Worm (Caenorhabditis elegans) whole organism, L2 larva: Measurements from ENCODE around the gene H37A05.4.
A peak's percentile ranks its signal among the peaks of the same experiment; 100 is the strongest.

Experiments
- C34F6.9 ChIP-seq: fragments of 150-350 bp; optimal IDR thresholded peaks from 2 replicates; lab custom pipeline; 2014; ENCODE audit warnings: missing biosample characterization, missing genetic modification characterization
- F13H6.1 ChIP-seq: sonication (generic microtip); optimal IDR thresholded peaks from 2 replicates; lab custom pipeline; 2016; ENCODE audit warnings: missing genetic modification characterization, missing compliant biosample characterization
- R02D3.7 ChIP-seq: fragments of 150-350 bp; optimal IDR thresholded peaks from 2 replicates; lab custom pipeline; 2014; ENCODE audit warnings: missing biosample characterization, missing genetic modification characterization
- Y55F3AM.14 ChIP-seq: fragments of 200-800 bp; sonication (Bioruptor generic); optimal IDR thresholded peaks from 2 replicates; lab custom pipeline; 2018; ENCODE audit warnings: mild to moderate bottlenecking, missing genetic modification characterization, missing compliant biosample characterization
- ZK546.5 ChIP-seq: sonication (generic microtip); optimal IDR thresholded peaks from 2 replicates; lab custom pipeline; 2017; ENCODE audit warnings: missing biosample characterization, missing genetic modification characterization
- alr-1 ChIP-seq: fragments of 150-350 bp; optimal IDR thresholded peaks from 2 replicates; lab custom pipeline; 2014; ENCODE audit warnings: missing biosample characterization, missing genetic modification characterization
- aly-2 ChIP-seq: fragments of 150-350 bp; optimal IDR thresholded peaks from 2 replicates; lab custom pipeline; 2014; ENCODE audit warnings: missing biosample characterization, missing genetic modification characterization
- ama-1 ChIP-seq: fragments of 150-350 bp; optimal IDR thresholded peaks from 2 replicates; lab custom pipeline; 2018; ENCODE audit warnings: inconsistent platforms
- blmp-1 ChIP-seq: sonication (generic microtip); optimal IDR thresholded peaks from 2 replicates; lab custom pipeline; 2017; ENCODE audit warnings: missing genetic modification characterization, mild to moderate bottlenecking, missing compliant biosample characterization, antibody characterized with exemption, moderate library complexity; ENCODE audit not compliant: insufficient read depth
- ceh-16 ChIP-seq: fragments of 150-350 bp; optimal IDR thresholded peaks from 2 replicates; lab custom pipeline; 2014; ENCODE audit warnings: missing biosample characterization, missing genetic modification characterization
- ceh-82 ChIP-seq: fragments of 150-350 bp; optimal IDR thresholded peaks from 2 replicates; lab custom pipeline; 2014; ENCODE audit warnings: missing biosample characterization, missing genetic modification characterization
- crh-2 ChIP-seq: sonication (generic microtip); optimal IDR thresholded peaks from 2 replicates; lab custom pipeline; 2017; ENCODE audit warnings: missing biosample characterization, missing genetic modification characterization
- dmd-4 ChIP-seq: sonication (generic microtip); optimal IDR thresholded peaks from 2 replicates; lab custom pipeline; 2017; ENCODE audit warnings: missing biosample characterization, missing genetic modification characterization
- egl-27 ChIP-seq: sonication (generic microtip); optimal IDR thresholded peaks from 3 replicates; lab custom pipeline; 2017; ENCODE audit warnings: missing biosample characterization, missing genetic modification reagents, missing genetic modification characterization
- elt-1 ChIP-seq: fragments of 150-350 bp; optimal IDR thresholded peaks from 2 replicates; lab custom pipeline; 2014; ENCODE audit warnings: missing biosample characterization, missing genetic modification characterization
- elt-3 ChIP-seq: sonication (generic microtip); optimal IDR thresholded peaks from 2 replicates; lab custom pipeline; 2017; ENCODE audit warnings: missing biosample characterization, missing genetic modification characterization
- fos-1 ChIP-seq: fragments of 150-350 bp; optimal IDR thresholded peaks from 2 replicates; lab custom pipeline; 2014; ENCODE audit warnings: missing biosample characterization, missing genetic modification characterization
- gmeb-1 ChIP-seq: fragments of 150-350 bp; optimal IDR thresholded peaks from 2 replicates; lab custom pipeline; 2014; ENCODE audit warnings: missing biosample characterization, missing genetic modification characterization
- lin-11 ChIP-seq: fragments of 150-350 bp; sonication (generic microtip); optimal IDR thresholded peaks from 2 replicates; lab custom pipeline; 2014; ENCODE audit warnings: missing biosample characterization, missing genetic modification characterization, inconsistent platforms, mixed read lengths
- lin-13 ChIP-seq: fragments of 150-350 bp; optimal IDR thresholded peaks from 2 replicates; lab custom pipeline; 2014; ENCODE audit warnings: missing biosample characterization, missing genetic modification reagents, missing genetic modification characterization
- lin-39 ChIP-seq: fragments of 150-350 bp; optimal IDR thresholded peaks from 2 replicates; lab custom pipeline; 2014; ENCODE audit warnings: missing biosample characterization, missing genetic modification reagents, missing genetic modification characterization
- lsy-2 ChIP-seq, 2 experiments: fragments of 150-350 bp in 1 of 2; sonication (generic microtip) in 1 of 2; optimal IDR thresholded peaks; 2 replicates each; lab custom pipeline; 2014 to 2017; ENCODE audit warnings: missing biosample characterization in 2 of 2, missing genetic modification characterization in 2 of 2
- mab-5 ChIP-seq: fragments of 150-350 bp; optimal IDR thresholded peaks from 2 replicates; lab custom pipeline; 2014; ENCODE audit warnings: missing biosample characterization, missing genetic modification characterization
- mbf-1 ChIP-seq: sonication (generic microtip); optimal IDR thresholded peaks from 2 replicates; lab custom pipeline; 2017; ENCODE audit warnings: missing biosample characterization, missing genetic modification characterization
- mdl-1 ChIP-seq, 2 experiments: fragments of 150-350 bp in 1 of 2; sonication (generic microtip) in 1 of 2; optimal IDR thresholded peaks; 2 replicates each; lab custom pipeline; 2017; ENCODE audit warnings: missing biosample characterization in 2 of 2, missing genetic modification characterization in 2 of 2
- nhr-10 ChIP-seq: sonication (generic microtip); optimal IDR thresholded peaks from 2 replicates; lab custom pipeline; 2017; ENCODE audit warnings: missing biosample characterization, missing genetic modification characterization
- nhr-11 ChIP-seq: fragments of 150-350 bp; optimal IDR thresholded peaks from 2 replicates; lab custom pipeline; 2014; ENCODE audit warnings: missing biosample characterization, missing genetic modification characterization
- nhr-12 ChIP-seq: fragments of 150-350 bp; optimal IDR thresholded peaks from 2 replicates; lab custom pipeline; 2014; ENCODE audit warnings: missing biosample characterization, missing genetic modification characterization
- nhr-129 ChIP-seq: fragments of 150-350 bp; optimal IDR thresholded peaks from 2 replicates; lab custom pipeline; 2014; ENCODE audit warnings: missing biosample characterization, missing genetic modification characterization
- nhr-21 ChIP-seq: fragments of 150-350 bp; optimal IDR thresholded peaks from 2 replicates; lab custom pipeline; 2014; ENCODE audit warnings: missing biosample characterization, missing genetic modification characterization
- nhr-23 ChIP-seq: fragments of 150-350 bp; optimal IDR thresholded peaks from 2 replicates; lab custom pipeline; 2014; ENCODE audit warnings: missing biosample characterization, missing genetic modification reagents, missing genetic modification characterization
- nhr-237 ChIP-seq: fragments of 150-350 bp; optimal IDR thresholded peaks from 2 replicates; lab custom pipeline; 2014; ENCODE audit warnings: missing biosample characterization, missing genetic modification characterization
- nhr-25 ChIP-seq: fragments of 150-350 bp; sonication (generic microtip); optimal IDR thresholded peaks from 3 replicates; lab custom pipeline; 2014; ENCODE audit warnings: missing biosample characterization, missing genetic modification characterization
- nhr-6 ChIP-seq: fragments of 150-350 bp; optimal IDR thresholded peaks from 2 replicates; lab custom pipeline; 2014; ENCODE audit warnings: missing biosample characterization, missing genetic modification characterization
- nhr-77 ChIP-seq: fragments of 150-350 bp; optimal IDR thresholded peaks from 2 replicates; lab custom pipeline; 2014; ENCODE audit warnings: missing biosample characterization, missing genetic modification characterization
- peb-1 ChIP-seq: fragments of 150-350 bp; optimal IDR thresholded peaks from 2 replicates; lab custom pipeline; 2014; ENCODE audit warnings: missing biosample characterization, missing genetic modification characterization
- sem-4 ChIP-seq: fragments of 150-350 bp; optimal IDR thresholded peaks from 2 replicates; lab custom pipeline; 2014; ENCODE audit warnings: missing biosample characterization, missing genetic modification reagents, missing genetic modification characterization
- skn-1 ChIP-seq: sonication (generic microtip); optimal IDR thresholded peaks from 2 replicates; lab custom pipeline; 2017; ENCODE audit warnings: missing biosample characterization, missing genetic modification characterization
- sma-9 ChIP-seq, 2 experiments: fragments of 150-350 bp in 1 of 2; sonication (generic microtip) in 1 of 2; optimal IDR thresholded peaks; 2 replicates each; lab custom pipeline; 2014 to 2016; ENCODE audit warnings: missing genetic modification characterization in 2 of 2, mild to moderate bottlenecking in 1 of 2, missing biosample characterization in 1 of 2, missing compliant biosample characterization in 1 of 2, missing genetic modification reagents in 1 of 2, moderate library complexity in 1 of 2
- snpc-4 ChIP-seq: fragments of 150-350 bp; optimal IDR thresholded peaks from 2 replicates; lab custom pipeline; 2014; ENCODE audit warnings: missing biosample characterization, missing genetic modification characterization
- unc-39 ChIP-seq: fragments of 150-350 bp; optimal IDR thresholded peaks from 2 replicates; lab custom pipeline; 2014; ENCODE audit warnings: missing biosample characterization, missing genetic modification characterization
- unc-62 ChIP-seq: fragments of 150-350 bp; optimal IDR thresholded peaks from 2 replicates; lab custom pipeline; 2014; ENCODE audit warnings: missing biosample characterization, missing genetic modification reagents, missing genetic modification characterization
- zag-1 ChIP-seq: fragments of 150-350 bp; optimal IDR thresholded peaks from 2 replicates; lab custom pipeline; 2014; ENCODE audit warnings: missing biosample characterization, missing genetic modification characterization
- ztf-1 ChIP-seq: fragments of 200-800 bp; sonication (Bioruptor generic); conservative IDR thresholded peaks from 2 replicates; pipeline ENCODE4 v1.3.6; 2022; ENCODE audit warnings: missing genetic modification characterization, missing compliant biosample characterization
- ztf-11 ChIP-seq: sonication (generic microtip); optimal IDR thresholded peaks from 2 replicates; lab custom pipeline; 2017; ENCODE audit warnings: missing biosample characterization, missing genetic modification characterization
- ztf-4 ChIP-seq: fragments of 150-350 bp; optimal IDR thresholded peaks from 2 replicates; lab custom pipeline; 2014; ENCODE audit warnings: missing biosample characterization, missing genetic modification characterization

H37A05.4 gene

DNA sequence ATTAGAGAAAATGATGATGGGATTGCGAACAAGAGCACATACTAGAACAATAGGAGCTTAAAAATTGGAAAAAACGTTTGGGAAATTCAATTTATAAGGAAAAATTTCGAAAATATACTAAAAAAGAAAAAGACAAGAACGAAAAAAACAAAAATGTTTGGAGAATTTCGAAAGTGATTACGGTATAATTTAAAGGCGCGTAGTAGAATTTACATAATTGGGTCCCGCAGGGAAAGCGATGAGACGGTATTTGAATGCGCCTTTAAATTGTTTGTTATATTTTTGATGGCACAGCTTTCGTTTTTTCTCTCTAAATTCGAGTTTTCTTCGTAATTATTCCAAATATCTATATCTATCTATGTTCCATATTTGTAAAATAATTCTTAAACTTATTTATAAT lies 10.5 kb upstream of the H37A05.4 start:
- TF ChIP-seq elt-1 (no peak), aly-2 (tag; lab: Kevin White, UChicago) (no peak), nhr-11 (tag; lab: Kevin White, UChicago) (no peak), nhr-12 (no peak), alr-1 (no peak), C34F6.9 (tag; lab: Kevin White, UChicago) (no peak), nhr-237 (tag; lab: Kevin White, UChicago) (no peak), F13H6.1 (no peak), skn-1 (tag; lab: Kevin White, UChicago) (no peak), mab-5 (tag; lab: Kevin White, UChicago) (no peak), unc-39 (tag; lab: Kevin White, UChicago) (no peak), nhr-10 (no peak), lsy-2 (tag; optimal IDR thresholded peaks at IDR 0.05; lab: Kevin White, UChicago) (no peak), nhr-77 (no peak), ztf-1 (no peak)

- TF ChIP-seq sma-9 (GFP tag; optimal IDR thresholded peaks at IDR 0.05; lab: Kevin White, UChicago): peak; percentile 82
- no peak for TF ChIP-seq sma-9 (tag; optimal IDR thresholded peaks at IDR 0.05; lab: Kevin White, UChicago)
- no peak for TF ChIP-seq nhr-237 (tag; lab: Kevin White, UChicago)
- no peak for TF ChIP-seq zag-1 (tag; lab: Kevin White, UChicago)
- TF ChIP-seq lsy-2 (tag; optimal IDR thresholded peaks at IDR 0.05; lab: Kevin White, UChicago): no peak
- TF ChIP-seq fos-1 (tag; lab: Kevin White, UChicago): peak; percentile 48
- TF ChIP-seq blmp-1: peak; percentile 87
- no peak for TF ChIP-seq dmd-4 (tag; lab: Kevin White, UChicago)
- TF ChIP-seq crh-2 (tag; lab: Kevin White, UChicago): peak; percentile 45
- no peak for TF ChIP-seq nhr-11 (tag; lab: Kevin White, UChicago)
- no peak for TF ChIP-seq elt-1
- TF ChIP-seq lin-11 (tag; lab: Kevin White, UChicago): no peak
Measured at ce11 chrV:13659219-13659618, 9.6 kb upstream of the H37A05.4 start.

DNA sequence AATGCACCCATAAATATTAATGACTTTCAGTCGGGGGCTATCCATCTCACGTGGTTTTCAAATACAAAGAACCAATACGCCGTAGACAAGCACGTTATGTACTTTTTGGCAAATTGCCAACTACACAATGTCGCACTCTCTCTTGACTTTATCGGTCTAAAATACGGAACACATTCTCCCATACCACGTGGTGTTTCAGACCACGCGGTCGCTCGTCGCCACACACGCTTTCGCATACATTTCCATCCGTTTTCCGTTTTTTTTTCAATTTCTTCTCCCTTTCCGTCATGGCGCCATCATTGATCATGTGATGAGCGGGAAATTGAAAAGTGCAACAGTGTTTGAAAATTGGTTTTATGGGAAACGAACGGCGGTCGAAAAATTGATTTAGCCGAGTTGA lies 9.0 kb upstream of the H37A05.4 start:
- TF ChIP-seq ztf-1: no peak
- TF ChIP-seq skn-1 (tag; lab: Kevin White, UChicago): peak; percentile 49
- TF ChIP-seq elt-1: no peak
- no peak for TF ChIP-seq mbf-1 (tag; lab: Kevin White, UChicago)
- no peak for TF ChIP-seq ZK546.5 (tag; lab: Kevin White, UChicago)
- peak; percentile 71 for TF ChIP-seq gmeb-1 (tag; lab: Kevin White, UChicago)
- peak; percentile 94 for TF ChIP-seq sem-4 (tag; lab: Kevin White, UChicago)
- TF ChIP-seq zag-1 (tag; lab: Kevin White, UChicago): no peak
- TF ChIP-seq nhr-21 (tag; lab: Kevin White, UChicago): peak; percentile 97
- no peak for TF ChIP-seq ztf-11 (tag; lab: Kevin White, UChicago)
- TF ChIP-seq elt-3 (tag; lab: Kevin White, UChicago): no peak
- TF ChIP-seq lsy-2 (tag; optimal IDR thresholded peaks at IDR 0.05; lab: Kevin White, UChicago): peak in 1 of 2 experiments; percentile 86
- peak; percentile 97 for TF ChIP-seq blmp-1
- no peak for TF ChIP-seq nhr-77
- TF ChIP-seq ceh-16: peak; percentile 50
- no peak for TF ChIP-seq nhr-10
- peak; percentile 95 for TF ChIP-seq F13H6.1
- peak; percentile 63 for TF ChIP-seq fos-1 (tag; lab: Kevin White, UChicago)
- peak; percentile 99 for TF ChIP-seq sma-9 (GFP tag; optimal IDR thresholded peaks at IDR 0.05; lab: Kevin White, UChicago)
- TF ChIP-seq sma-9 (tag; optimal IDR thresholded peaks at IDR 0.05; lab: Kevin White, UChicago): peak; percentile 55
- TF ChIP-seq unc-62 (GFP tag; lab: Kevin White, UChicago): peak; percentile 49
- TF ChIP-seq snpc-4: peak; percentile 59
- TF ChIP-seq C34F6.9 (tag; lab: Kevin White, UChicago): peak; percentile 91
- TF ChIP-seq lin-39: no peak
- peak; percentile 52 for TF ChIP-seq lin-11 (tag; lab: Kevin White, UChicago)
- no peak for TF ChIP-seq nhr-12
- peak; percentile 71 for TF ChIP-seq Y55F3AM.14 (GFP tag; lab: Kevin White, UChicago)
- peak; percentile 42 for TF ChIP-seq lin-13
- TF ChIP-seq nhr-25 (tag; lab: Kevin White, UChicago): peak; percentile 92
- TF ChIP-seq ama-1 (lab: Kevin White, UChicago): peak; percentile 40
- TF ChIP-seq nhr-129: peak; percentile 93
- TF ChIP-seq mab-5 (tag; lab: Kevin White, UChicago): peak; percentile 29
- no peak for TF ChIP-seq alr-1
- no peak for TF ChIP-seq peb-1
- TF ChIP-seq egl-27 (tag; lab: Kevin White, UChicago): peak; percentile 94
- no peak for TF ChIP-seq R02D3.7 (tag; lab: Kevin White, UChicago)
- TF ChIP-seq ztf-4 (tag; lab: Kevin White, UChicago): peak; percentile 89
- TF ChIP-seq dmd-4 (tag; lab: Kevin White, UChicago): no peak
- no peak for TF ChIP-seq nhr-6 (tag; lab: Kevin White, UChicago)
- TF ChIP-seq nhr-11 (tag; lab: Kevin White, UChicago): no peak
- no peak for TF ChIP-seq ceh-82 (tag; lab: Kevin White, UChicago)
- peak; percentile 93 for TF ChIP-seq crh-2 (tag; lab: Kevin White, UChicago)
- TF ChIP-seq mdl-1 (tag; optimal IDR thresholded peaks at IDR 0.05; lab: Kevin White, UChicago): peak; percentile 91 to 94
- TF ChIP-seq nhr-237 (tag; lab: Kevin White, UChicago): no peak
- TF ChIP-seq nhr-23 (tag; lab: Kevin White, UChicago): no peak
- TF ChIP-seq aly-2 (tag; lab: Kevin White, UChicago): no peak
